Fruit fly (Drosophila melanogaster): ENCODE results near the gene CG32591.

DNA sequence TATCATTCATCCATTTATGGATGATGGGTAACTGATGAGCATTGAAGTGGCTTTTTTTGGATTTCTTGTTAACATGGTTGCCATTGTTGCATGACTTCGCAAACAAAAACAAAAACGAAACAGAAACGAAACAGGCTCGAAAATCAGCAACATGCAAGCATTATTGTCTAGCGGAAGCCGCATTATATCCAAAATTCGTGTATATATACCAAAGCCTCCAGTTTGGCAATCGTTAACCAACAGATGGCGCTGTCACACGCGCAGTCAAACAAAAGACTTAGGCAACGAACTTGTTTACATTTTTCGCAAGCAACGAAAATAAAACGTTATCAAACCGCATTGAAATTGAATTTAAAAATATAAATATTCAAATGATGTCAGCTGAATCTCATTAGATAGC, 49.8 kb downstream of the CG32591 start:
- TF ChIP-seq ey (GFP tag; optimal IDR thresholded peaks at IDR 0.05) (no peak), foxo (GFP tag; optimal IDR thresholded peaks at IDR 0.05) (no peak), fru (GFP tag; optimal IDR thresholded peaks at IDR 0.05) (no peak), h (GFP tag; optimal IDR thresholded peaks at IDR 0.05) (no peak), woc (GFP tag; optimal IDR thresholded peaks at IDR 0.05) (no peak)

Data from whole organism, wandering third instar larva.